Fruit fly (Drosophila melanogaster) S2 (cell line): ENCODE data around the gene CG13603.
A peak's percentile ranks its signal among the peaks of the same experiment; 100 is the strongest.

Experiments used
- CG8478 ChIP-seq: fragments of >200 bp; optimal IDR thresholded peaks from 2 replicates; lab custom pipeline; 2018
- CTCF ChIP-seq, 2 experiments: fragments of >200 bp; optimal IDR thresholded peaks; 2 replicates each; lab custom pipeline; 2018

The CG13603 gene

dm6 chr3R:23986479-23986930 lies at the start of gene CG13603, which contains the start of gene CG5902:
CG13603 (minus strand) TSS chr3R:23986569.
CG5902 (plus strand) TSS chr3R:23986642.
- TF ChIP-seq CG8478 (lab: Kevin White, UChicago) (no peak), CTCF (optimal IDR thresholded peaks at IDR 0.05; lab: Kevin White, UChicago) (peak in 1 of 2 experiments; percentile 5)

- TF ChIP-seq CG8478 (lab: Kevin White, UChicago) (no peak), CTCF (optimal IDR thresholded peaks at IDR 0.05; lab: Kevin White, UChicago) (peak in 1 of 2 experiments; percentile 7)
Observed at dm6 chr3R:24031825-24032523, 45.6 kb upstream of the CG13603 start, which contains the start of the genes KrT95D and Mettl3. KrT95D (minus strand) TSS chr3R:24031827. Mettl3 (plus strand) TSS chr3R:24032157.

DNA sequence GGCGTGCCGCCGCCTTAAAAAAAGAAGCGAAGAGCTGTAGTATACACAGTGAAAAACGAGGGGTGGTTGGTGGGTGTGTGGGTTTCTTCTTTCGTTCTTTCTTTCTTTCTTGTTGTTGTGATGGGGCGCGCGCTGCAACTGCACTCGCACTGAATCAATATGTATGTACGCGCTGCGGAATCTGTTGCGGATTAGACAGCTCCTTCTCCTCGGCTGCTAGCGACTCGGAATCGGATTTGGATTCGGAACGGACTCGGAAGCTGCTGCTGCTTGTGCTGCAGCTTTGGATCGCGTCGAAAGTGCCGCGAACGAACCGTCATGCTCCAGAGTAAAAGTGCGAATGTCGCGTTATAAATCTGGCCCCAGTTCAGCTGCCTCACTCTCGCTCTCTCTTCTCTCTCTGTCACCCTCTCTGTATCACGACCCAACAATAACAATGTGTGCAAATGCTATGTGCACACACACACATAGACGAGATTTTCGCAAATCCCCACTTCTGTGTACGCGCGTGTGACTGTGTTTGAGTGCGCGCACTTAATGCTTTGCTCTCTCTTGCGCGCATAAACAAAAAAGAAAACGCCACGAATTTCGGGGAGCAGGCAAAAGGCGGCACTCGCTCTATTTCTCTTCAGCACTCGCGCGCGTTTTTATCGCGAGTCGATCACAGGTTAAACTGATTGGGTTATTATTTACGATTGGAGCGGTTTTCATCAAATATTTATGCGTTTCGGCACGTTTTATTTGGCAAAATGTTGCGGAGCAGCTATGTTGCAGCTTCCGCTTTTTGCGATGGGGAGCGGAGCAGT lies 44.9 kb upstream of the CG13603 start:
- no peak for TF ChIP-seq CG8478 (lab: Kevin White, UChicago)
- TF ChIP-seq CTCF (optimal IDR thresholded peaks at IDR 0.05; lab: Kevin White, UChicago), result peak in 1 of 2 experiments; percentile 40

DNA sequence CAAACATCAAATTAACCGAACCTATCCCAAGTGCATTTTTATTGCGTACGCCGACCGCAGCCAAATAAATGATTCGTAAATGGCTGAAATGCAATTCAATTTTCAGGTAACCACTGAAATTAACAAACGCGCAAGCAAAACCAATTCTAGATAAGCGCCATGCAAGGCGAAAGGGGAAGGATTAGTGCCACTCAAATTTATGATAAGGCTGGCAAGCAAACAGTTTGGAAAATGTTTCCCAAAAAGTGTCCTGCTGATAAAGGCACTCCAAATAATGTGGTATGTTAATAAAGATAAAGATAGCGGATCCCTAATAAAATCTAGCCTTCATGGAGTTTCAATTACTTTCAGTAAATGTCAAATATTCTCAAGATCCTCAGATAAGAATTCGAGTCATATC lies 40.9 kb upstream of the CG13603 start:
- TF ChIP-seq CG8478 (lab: Kevin White, UChicago) (no peak), CTCF (optimal IDR thresholded peaks at IDR 0.05; lab: Kevin White, UChicago) (no peak)

DNA sequence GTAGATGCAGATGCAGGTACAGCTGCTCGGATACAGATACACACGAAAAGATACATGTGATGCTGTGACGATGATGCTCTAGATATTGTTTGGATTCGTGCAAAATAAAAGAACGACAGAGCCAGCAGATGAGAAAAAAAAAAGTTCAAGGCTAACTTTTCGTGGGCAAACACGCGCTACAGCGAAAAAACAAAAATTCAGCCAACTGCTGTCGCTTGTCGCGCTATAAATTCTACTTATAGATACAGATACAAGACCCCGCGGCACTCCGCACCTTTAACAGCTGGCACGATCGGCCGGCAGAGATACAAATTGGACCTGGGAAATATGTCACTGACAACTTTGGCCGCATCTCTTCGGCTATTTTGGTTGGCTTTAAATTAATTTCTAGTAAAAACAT lies 40.1 kb upstream of the CG13603 start:
- TF ChIP-seq CG8478 (lab: Kevin White, UChicago), result no peak
- TF ChIP-seq CTCF (optimal IDR thresholded peaks at IDR 0.05; lab: Kevin White, UChicago), result no peak

dm6 chr3R:24025715-24026467 lies 39.5 kb upstream of the CG13603 start:
- TF ChIP-seq CG8478 (lab: Kevin White, UChicago), result no peak

DNA sequence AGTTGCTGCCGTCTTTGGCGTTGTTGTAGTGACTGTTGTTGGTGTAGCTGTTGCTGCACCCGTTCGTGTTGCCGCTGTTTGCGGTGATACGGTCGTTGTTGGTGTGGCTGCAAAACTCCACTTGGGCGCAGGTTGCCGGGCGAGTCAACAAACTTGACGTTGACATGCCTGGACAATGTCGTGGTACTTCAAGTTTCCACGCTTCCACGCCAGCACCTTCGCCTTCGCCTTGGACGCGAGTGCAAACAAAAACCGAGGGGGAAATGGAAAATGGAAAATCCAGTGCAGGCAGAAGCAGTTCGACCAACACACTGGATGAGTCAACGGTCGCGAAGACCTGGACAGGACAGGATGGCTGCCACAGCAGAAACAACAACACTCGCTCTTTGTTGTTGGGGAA lies 38.3 kb upstream of the CG13603 start:
- TF ChIP-seq CG8478 (lab: Kevin White, UChicago) (no peak), CTCF (optimal IDR thresholded peaks at IDR 0.05; lab: Kevin White, UChicago) (no peak)

DNA sequence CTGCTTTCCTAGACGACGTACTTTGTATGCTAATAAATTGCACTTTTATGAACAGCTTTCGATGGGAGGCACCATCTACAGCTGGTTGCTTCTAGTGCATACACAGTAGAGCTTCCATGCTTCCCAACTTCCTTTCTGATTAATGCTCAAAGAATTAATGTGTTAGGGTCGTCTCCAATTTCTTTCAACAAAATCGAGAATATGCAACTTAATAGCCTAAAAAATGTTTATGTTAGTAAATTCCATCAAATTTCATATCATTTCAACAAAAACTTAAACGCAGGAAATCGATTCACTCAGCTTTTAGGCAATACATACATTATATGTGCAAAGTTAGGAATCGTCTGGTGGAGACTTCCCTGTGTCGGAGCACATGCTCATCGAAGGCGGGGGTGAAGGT lies 37.8 kb upstream of the CG13603 start:
- no peak for TF ChIP-seq CTCF (optimal IDR thresholded peaks at IDR 0.05; lab: Kevin White, UChicago)
- no peak for TF ChIP-seq CG8478 (lab: Kevin White, UChicago)

- no peak for TF ChIP-seq CTCF (optimal IDR thresholded peaks at IDR 0.05; lab: Kevin White, UChicago)
- TF ChIP-seq CG8478 (lab: Kevin White, UChicago), result no peak
Observed at dm6 chr3R:24021895-24022294, 35.5 kb upstream of the CG13603 start.

DNA sequence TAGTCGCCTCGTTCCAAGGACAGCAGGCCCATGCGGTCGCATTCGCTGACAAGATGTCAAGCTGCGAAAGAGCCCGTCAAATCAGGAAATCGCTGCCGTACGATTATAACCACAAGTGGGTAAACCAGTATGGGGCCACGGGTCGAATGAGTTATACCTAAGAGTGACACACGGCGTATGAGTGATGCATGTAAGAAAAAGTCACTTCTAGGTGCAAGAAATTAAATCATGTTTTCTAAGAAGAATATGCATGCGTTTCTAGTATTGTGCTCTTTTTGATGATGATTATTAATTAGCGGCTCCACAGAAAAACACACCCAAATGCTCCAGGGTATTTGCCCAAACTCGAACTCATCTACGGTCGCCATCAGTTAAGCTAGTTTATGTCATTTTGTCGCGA lies 31.3 kb upstream of the CG13603 start:
- TF ChIP-seq CG8478 (lab: Kevin White, UChicago) (no peak), CTCF (optimal IDR thresholded peaks at IDR 0.05; lab: Kevin White, UChicago) (no peak)

- TF ChIP-seq CG8478 (lab: Kevin White, UChicago) (no peak), CTCF (optimal IDR thresholded peaks at IDR 0.05; lab: Kevin White, UChicago) (no peak)
Observed at dm6 chr3R:24015939-24016913, 29.9 kb upstream of the CG13603 start.

dm6 chr3R:24015449-24015848 lies 29.1 kb upstream of the CG13603 start:
- no peak for TF ChIP-seq CTCF (optimal IDR thresholded peaks at IDR 0.05; lab: Kevin White, UChicago)
- no peak for TF ChIP-seq CG8478 (lab: Kevin White, UChicago)

- TF ChIP-seq CTCF (optimal IDR thresholded peaks at IDR 0.05; lab: Kevin White, UChicago), result no peak
- TF ChIP-seq CG8478 (lab: Kevin White, UChicago), result no peak
Observed at dm6 chr3R:24014600-24014999, 28.2 kb upstream of the CG13603 start.
